Worm (Caenorhabditis elegans) whole organism, L4 larva: ENCODE results near the gene H37A05.4.

Source experiments
- D1046.2 ChIP-seq: fragments of 200-800 bp; sonication (Bioruptor generic); IDR thresholded peaks from 2 replicates; pipeline ENCODE4 v1.3.6; 2022; ENCODE audit warnings: missing genetic modification characterization, missing compliant biosample characterization
- F44E2.7 ChIP-seq: fragments of 200-800 bp; sonication (Bioruptor generic); IDR thresholded peaks from 2 replicates; pipeline ENCODE4 v2.1.2; 2022; ENCODE audit warnings: missing genetic modification characterization, missing compliant biosample characterization
- R02D3.7 ChIP-seq: fragments of 150-350 bp; sonication (generic microtip); optimal IDR thresholded peaks from 3 replicates; lab custom pipeline; 2014; ENCODE audit warnings: missing biosample characterization, missing genetic modification characterization
- Y5F2A.4 ChIP-seq: fragments of 200-800 bp; sonication (Bioruptor generic); optimal IDR thresholded peaks from 2 replicates; lab custom pipeline; 2018; ENCODE audit warnings: mild to moderate bottlenecking, missing genetic modification characterization, missing compliant biosample characterization
- ZK337.2 ChIP-seq: fragments of 200-800 bp; sonication (Bioruptor generic); IDR thresholded peaks from 2 replicates; pipeline ENCODE4 v1.3.6; 2022; ENCODE audit warnings: missing genetic modification reagents, missing genetic modification characterization, missing compliant biosample characterization
- ZK546.5 ChIP-seq, 2 experiments: sonication (generic microtip); optimal IDR thresholded peaks; 2 replicates each; lab custom pipeline; 2017; ENCODE audit warnings: missing biosample characterization in 2 of 2, missing genetic modification characterization in 2 of 2
- arid-1 ChIP-seq: fragments of 200-800 bp; sonication (Bioruptor generic); conservative IDR thresholded peaks from 2 replicates; pipeline ENCODE4 v1.3.6; 2022; ENCODE audit warnings: missing genetic modification reagents, missing genetic modification characterization, missing compliant biosample characterization
- attf-4 ChIP-seq: sonication (generic microtip); optimal IDR thresholded peaks from 3 replicates; lab custom pipeline; 2017; ENCODE audit warnings: missing biosample characterization, missing genetic modification characterization
- ceh-20 ChIP-seq: fragments of 200-800 bp; sonication (Bioruptor generic); IDR thresholded peaks from 2 replicates; pipeline ENCODE4 v1.3.6; 2022; ENCODE audit warnings: missing genetic modification reagents, missing genetic modification characterization, missing compliant biosample characterization
- ceh-32 ChIP-seq: sonication (generic microtip); optimal IDR thresholded peaks from 2 replicates; lab custom pipeline; 2016; ENCODE audit warnings: mild to moderate bottlenecking, missing genetic modification characterization, missing compliant biosample characterization; ENCODE audit not compliant: poor library complexity
- ceh-44 ChIP-seq: fragments of 200-800 bp; sonication (Bioruptor generic); IDR thresholded peaks from 2 replicates; pipeline ENCODE4 v1.3.6; 2022; ENCODE audit warnings: missing genetic modification reagents, missing genetic modification characterization, missing compliant biosample characterization
- ceh-62 ChIP-seq: sonication (generic microtip); optimal IDR thresholded peaks from 2 replicates; lab custom pipeline; 2017; ENCODE audit warnings: missing biosample characterization, missing genetic modification characterization
- cey-2 ChIP-seq: sonication (generic microtip); optimal IDR thresholded peaks from 3 replicates; lab custom pipeline; 2017; ENCODE audit warnings: missing genetic modification characterization, mild to moderate bottlenecking, missing compliant biosample characterization, antibody characterized with exemption, borderline replicate concordance; ENCODE audit not compliant: insufficient read depth
- ctbp-1 ChIP-seq: fragments of 200-800 bp; sonication (Bioruptor generic); IDR thresholded peaks from 2 replicates; pipeline ENCODE4 v1.3.6; 2022; ENCODE audit warnings: missing genetic modification reagents, missing genetic modification characterization, missing compliant biosample characterization
- daf-12 ChIP-seq: fragments of 150-350 bp; optimal IDR thresholded peaks from 2 replicates; lab custom pipeline; 2014; ENCODE audit warnings: missing biosample characterization, missing genetic modification reagents, missing genetic modification characterization
- daf-8 ChIP-seq: fragments of 200-800 bp; sonication (Bioruptor generic); IDR thresholded peaks from 2 replicates; pipeline ENCODE4 v1.3.6; 2022; ENCODE audit warnings: missing genetic modification characterization, missing compliant biosample characterization
- dmd-8 ChIP-seq: fragments of 200-800 bp; sonication (Bioruptor generic); IDR thresholded peaks from 2 replicates; pipeline ENCODE4 v1.3.6; 2022; ENCODE audit warnings: missing genetic modification characterization, missing compliant biosample characterization
- dve-1 ChIP-seq: sonication (generic microtip); optimal IDR thresholded peaks from 2 replicates; lab custom pipeline; 2017; ENCODE audit warnings: antibody characterized with exemption, mild to moderate bottlenecking, missing genetic modification characterization, missing compliant biosample characterization; ENCODE audit not compliant: insufficient read depth
- egl-43 ChIP-seq: fragments of 200-800 bp; sonication (Bioruptor generic); IDR thresholded peaks from 2 replicates; pipeline ENCODE4 v1.3.6; 2022; ENCODE audit warnings: missing genetic modification reagents, missing genetic modification characterization, missing compliant biosample characterization
- fos-1 ChIP-seq: fragments of 150-350 bp; optimal IDR thresholded peaks from 2 replicates; lab custom pipeline; 2014; ENCODE audit warnings: missing biosample characterization, missing genetic modification characterization
- hif-1 ChIP-seq, 2 experiments: sonication (generic microtip); optimal IDR thresholded peaks; 2 replicates each; lab custom pipeline; 2016 to 2017; ENCODE audit warnings: missing compliant biosample characterization in 2 of 2, missing genetic modification characterization in 2 of 2, missing genetic modification reagents in 2 of 2, missing genotype in 2 of 2, mild to moderate bottlenecking in 1 of 2
- hlh-30 ChIP-seq: sonication (generic microtip); optimal IDR thresholded peaks from 2 replicates; lab custom pipeline; 2017; ENCODE audit warnings: antibody characterized with exemption, mild to moderate bottlenecking, missing genetic modification characterization, missing compliant biosample characterization; ENCODE audit not compliant: insufficient read depth
- hmg-1.1 ChIP-seq: fragments of 200-800 bp; sonication (Bioruptor generic); IDR thresholded peaks from 2 replicates; pipeline ENCODE4 v1.3.6; 2022; ENCODE audit warnings: missing genetic modification reagents, missing genetic modification characterization, missing compliant biosample characterization
- jun-1 ChIP-seq: fragments of 150-350 bp; optimal IDR thresholded peaks from 2 replicates; lab custom pipeline; 2014; ENCODE audit warnings: missing biosample characterization, missing genetic modification reagents, missing genetic modification characterization
- lin-1 ChIP-seq: fragments of 200-800 bp; sonication (Bioruptor generic); IDR thresholded peaks from 2 replicates; pipeline ENCODE4 v1.3.6; 2022; ENCODE audit warnings: missing genetic modification reagents, missing genetic modification characterization, missing compliant biosample characterization
- lin-29 ChIP-seq: fragments of 200-800 bp; sonication (Bioruptor generic); IDR thresholded peaks from 2 replicates; pipeline ENCODE4 v1.3.6; 2022; ENCODE audit warnings: missing genetic modification reagents, missing genetic modification characterization, missing compliant biosample characterization
- lir-3 ChIP-seq: sonication (generic microtip); optimal IDR thresholded peaks from 2 replicates; lab custom pipeline; 2016; ENCODE audit warnings: mild to moderate bottlenecking, missing genetic modification characterization, missing compliant biosample characterization
- madf-9 ChIP-seq: fragments of 200-800 bp; sonication (Bioruptor generic); conservative IDR thresholded peaks from 2 replicates; pipeline ENCODE4 v1.3.6; 2022; ENCODE audit warnings: missing genetic modification reagents, missing genetic modification characterization, missing compliant biosample characterization
- mdt-29 ChIP-seq: fragments of 200-800 bp; sonication (Bioruptor generic); IDR thresholded peaks from 2 replicates; pipeline ENCODE4 v1.3.6; 2022; ENCODE audit warnings: missing genetic modification reagents, missing genetic modification characterization, missing compliant biosample characterization
- mep-1 ChIP-seq: fragments of 150-350 bp; sonication (generic microtip); optimal IDR thresholded peaks from 3 replicates; lab custom pipeline; 2014; ENCODE audit warnings: missing biosample characterization, missing genetic modification characterization
- mes-2 ChIP-seq: sonication (generic microtip); optimal IDR thresholded peaks from 2 replicates; lab custom pipeline; 2016; ENCODE audit warnings: missing genotype, mild to moderate bottlenecking, missing genetic modification characterization, missing compliant biosample characterization; ENCODE audit not compliant: poor library complexity, severe bottlenecking
- nhr-10 ChIP-seq: fragments of 150-350 bp; optimal IDR thresholded peaks from 2 replicates; lab custom pipeline; 2014; ENCODE audit warnings: missing biosample characterization, missing genetic modification characterization
- nhr-102 ChIP-seq: sonication (generic microtip); optimal IDR thresholded peaks from 2 replicates; lab custom pipeline; 2016; ENCODE audit warnings: mild to moderate bottlenecking, missing genetic modification characterization, moderate library complexity, missing compliant biosample characterization
- nhr-11 ChIP-seq: fragments of 150-350 bp; optimal IDR thresholded peaks from 2 replicates; lab custom pipeline; 2014; ENCODE audit warnings: missing biosample characterization, missing genetic modification characterization
- nhr-111 ChIP-seq: fragments of 200-800 bp; sonication (Bioruptor generic); optimal IDR thresholded peaks from 2 replicates; lab custom pipeline; 2018; ENCODE audit warnings: mild to moderate bottlenecking, missing genetic modification characterization, missing compliant biosample characterization
- nhr-237 ChIP-seq: sonication (generic microtip); optimal IDR thresholded peaks from 2 replicates; lab custom pipeline; 2017; ENCODE audit warnings: missing biosample characterization, missing genetic modification characterization
- nhr-28 ChIP-seq: fragments of 150-350 bp; optimal IDR thresholded peaks from 2 replicates; lab custom pipeline; 2014; ENCODE audit warnings: missing biosample characterization, missing genetic modification characterization
- nhr-41 ChIP-seq: fragments of 200-800 bp; sonication (Bioruptor generic); IDR thresholded peaks from 2 replicates; pipeline ENCODE4 v1.3.6; 2022; ENCODE audit warnings: missing genetic modification reagents, missing genetic modification characterization, missing compliant biosample characterization
- nhr-48 ChIP-seq: sonication (generic microtip); optimal IDR thresholded peaks from 2 replicates; lab custom pipeline; 2016; ENCODE audit warnings: mild to moderate bottlenecking, missing genetic modification characterization, missing compliant biosample characterization
- nhr-6 ChIP-seq: fragments of 150-350 bp; optimal IDR thresholded peaks from 2 replicates; lab custom pipeline; 2014; ENCODE audit warnings: missing biosample characterization, missing genetic modification characterization
- nhr-77 ChIP-seq: fragments of 150-350 bp; optimal IDR thresholded peaks from 2 replicates; lab custom pipeline; 2014; ENCODE audit warnings: missing biosample characterization, missing genetic modification characterization
- pha-4 ChIP-seq, 2 experiments: fragments of 150-350 bp in 1 of 2; fragments of 200-800 bp in 1 of 2; sonication (Bioruptor generic) in 1 of 2; IDR thresholded peaks in 1 of 2; optimal IDR thresholded peaks in 1 of 2; 2 replicates each; pipeline versions ENCODE4 v1.3.6 to Lab custom; 2014 to 2022; ENCODE audit warnings: missing genetic modification characterization in 2 of 2, missing genetic modification reagents in 2 of 2, missing biosample characterization in 1 of 2, missing compliant biosample characterization in 1 of 2
- pqm-1 ChIP-seq: sonication (generic microtip); optimal IDR thresholded peaks from 2 replicates; lab custom pipeline; 2017; ENCODE audit warnings: missing biosample characterization, missing genetic modification characterization
- sdz-12 ChIP-seq: fragments of 200-800 bp; sonication (Bioruptor generic); optimal IDR thresholded peaks from 2 replicates; lab custom pipeline; 2018; ENCODE audit warnings: mild to moderate bottlenecking, missing genetic modification characterization, missing compliant biosample characterization
- snpc-1.2 ChIP-seq: fragments of 200-800 bp; sonication (Bioruptor generic); IDR thresholded peaks from 2 replicates; pipeline ENCODE4 v1.3.6; 2022; ENCODE audit warnings: missing genetic modification reagents, missing genetic modification characterization, missing compliant biosample characterization
- spr-1 ChIP-seq: sonication (generic microtip); optimal IDR thresholded peaks from 2 replicates; lab custom pipeline; 2016; ENCODE audit warnings: mild to moderate bottlenecking, missing genetic modification characterization, missing compliant biosample characterization
- tra-1 ChIP-seq: fragments of 200-800 bp; sonication (Bioruptor generic); IDR thresholded peaks from 2 replicates; pipeline ENCODE4 v1.3.6; 2022; ENCODE audit warnings: missing genetic modification reagents, missing genetic modification characterization, missing compliant biosample characterization
- unc-39 ChIP-seq: sonication (generic microtip); optimal IDR thresholded peaks from 2 replicates; lab custom pipeline; 2017; ENCODE audit warnings: missing biosample characterization, missing genetic modification characterization
- zag-1 ChIP-seq: fragments of 150-350 bp; optimal IDR thresholded peaks from 2 replicates; lab custom pipeline; 2014; ENCODE audit warnings: missing biosample characterization, missing genetic modification characterization
- zfp-2 ChIP-seq: sonication (generic microtip); optimal IDR thresholded peaks from 2 replicates; lab custom pipeline; 2016; ENCODE audit warnings: mild to moderate bottlenecking, missing genetic modification characterization, missing compliant biosample characterization
- zfp-3 ChIP-seq: fragments of 200-800 bp; sonication (Bioruptor generic); conservative IDR thresholded peaks from 2 replicates; pipeline ENCODE4 v1.3.6; 2022; ENCODE audit warnings: missing genetic modification reagents, missing genetic modification characterization, missing compliant biosample characterization

Gene H37A05.4

ce11 chrV:13658577-13658976 is 9.0 kb upstream of the H37A05.4 start (continued):
- peak; percentile 69 for TF ChIP-seq fos-1 (tag; lab: Kevin White, UChicago)
- TF ChIP-seq jun-1, result peak; percentile 71
- TF ChIP-seq attf-4 (tag; lab: Kevin White, UChicago), result no peak
- peak; percentile 99 for TF ChIP-seq hlh-30 (tag; lab: Kevin White, UChicago)
- TF ChIP-seq zfp-2 (tag; lab: Kevin White, UChicago), result no peak
- TF ChIP-seq lir-3, result no peak
- peak; percentile 68 for TF ChIP-seq pha-4 (GFP tag; IDR thresholded peaks at IDR 0.05; lab: Robert Waterston, UW)
- TF ChIP-seq pha-4 (tag; optimal IDR thresholded peaks at IDR 0.05; lab: Kevin White, UChicago), result no peak
- no peak for TF ChIP-seq nhr-111 (GFP tag; lab: Kevin White, UChicago)
- TF ChIP-seq egl-43 (GFP tag; lab: Robert Waterston, UW), result no peak
- TF ChIP-seq dve-1 (tag; lab: Kevin White, UChicago), result peak; percentile 95
- TF ChIP-seq ceh-20 (GFP tag; lab: Robert Waterston, UW), result peak; percentile 92
- no peak for TF ChIP-seq ceh-62 (tag; lab: Kevin White, UChicago)
- peak; percentile 81 for TF ChIP-seq nhr-77 (tag; lab: Kevin White, UChicago)
- TF ChIP-seq ctbp-1, result peak; percentile 71
- TF ChIP-seq nhr-11, result peak; percentile 80
- peak; percentile 75 for TF ChIP-seq nhr-6 (tag; lab: Kevin White, UChicago)
- TF ChIP-seq ZK546.5 (tag; optimal IDR thresholded peaks at IDR 0.05; lab: Kevin White, UChicago), result no peak
- no peak for TF ChIP-seq R02D3.7 (tag; lab: Kevin White, UChicago)
- peak; percentile 24 for TF ChIP-seq sdz-12 (GFP tag; lab: Kevin White, UChicago)
- peak; percentile 99 for TF ChIP-seq tra-1 (GFP tag; lab: Robert Waterston, UW)
- TF ChIP-seq nhr-41 (GFP tag; lab: Robert Waterston, UW), result no peak
- TF ChIP-seq ZK337.2, result no peak
- TF ChIP-seq mes-2 (tag; lab: Kevin White, UChicago), result peak; percentile 62
- no peak for TF ChIP-seq snpc-1.2 (GFP tag; lab: Robert Waterston, UW)
- TF ChIP-seq pqm-1 (tag; lab: Kevin White, UChicago), result peak; percentile 9
- no peak for TF ChIP-seq zag-1 (tag; lab: Kevin White, UChicago)
- no peak for TF ChIP-seq arid-1 (GFP tag; lab: Robert Waterston, UW)
- peak; percentile 96 for TF ChIP-seq nhr-48 (tag; lab: Kevin White, UChicago)
- TF ChIP-seq D1046.2, result peak; percentile 84
- no peak; the same call in none of the 2 replicates for TF ChIP-seq zfp-3 (GFP tag; lab: Robert Waterston, UW)
- TF ChIP-seq ceh-44, result no peak
- no peak for TF ChIP-seq ceh-32 (tag; lab: Kevin White, UChicago)
- no peak for TF ChIP-seq unc-39
- no peak for TF ChIP-seq dmd-8 (GFP tag; lab: Robert Waterston, UW)
- TF ChIP-seq Y5F2A.4, result no peak
- TF ChIP-seq daf-12 (tag; lab: Kevin White, UChicago), result no peak
- TF ChIP-seq spr-1 (tag; lab: Kevin White, UChicago), result peak; percentile 30
- peak; percentile 37; the same call in 1 of the 2 replicates for TF ChIP-seq lin-29 (GFP tag; lab: Robert Waterston, UW)
- TF ChIP-seq mdt-29, result peak; percentile 96
- peak; percentile 93 for TF ChIP-seq lin-1 (GFP tag; lab: Robert Waterston, UW)
- TF ChIP-seq madf-9 (GFP tag; lab: Robert Waterston, UW), result peak; percentile 64
- TF ChIP-seq nhr-102, result peak; percentile 91
- TF ChIP-seq daf-8, result no peak
- TF ChIP-seq nhr-237, result no peak
- peak; percentile 63 for TF ChIP-seq cey-2 (tag; lab: Kevin White, UChicago)
- peak; percentile 89 for TF ChIP-seq mep-1 (tag; lab: Kevin White, UChicago)
- TF ChIP-seq nhr-10, result peak; percentile 52
- TF ChIP-seq F44E2.7, result no peak
- TF ChIP-seq hif-1 (tag; optimal IDR thresholded peaks at IDR 0.05; lab: Kevin White, UChicago), result peak; percentile 67 to 82
- peak; percentile 76 for TF ChIP-seq hmg-1.1 (GFP tag; lab: Robert Waterston, UW)
- TF ChIP-seq nhr-28 (tag; lab: Kevin White, UChicago), result peak; percentile 95
